Worm (Caenorhabditis elegans) whole organism, L3 larva: ENCODE results near the gene E04F6.6.

Source experiments
- R02D3.7 ChIP-seq: fragments of 150-350 bp; optimal IDR thresholded peaks from 2 replicates; lab custom pipeline; 2014; ENCODE audit warnings: missing biosample characterization, missing genetic modification characterization
- ZK546.5 ChIP-seq: sonication (generic microtip); optimal IDR thresholded peaks from 2 replicates; lab custom pipeline; 2017; ENCODE audit warnings: missing biosample characterization, missing genetic modification characterization
- aly-2 ChIP-seq: fragments of 150-350 bp; optimal IDR thresholded peaks from 2 replicates; lab custom pipeline; 2014; ENCODE audit warnings: missing biosample characterization, missing genetic modification characterization
- ama-1 ChIP-seq: fragments of 150-350 bp; optimal IDR thresholded peaks from 2 replicates; lab custom pipeline; 2018
- ceh-16 ChIP-seq: sonication (generic microtip); optimal IDR thresholded peaks from 2 replicates; lab custom pipeline; 2017; ENCODE audit warnings: missing biosample characterization, missing genetic modification characterization
- ceh-28 ChIP-seq: fragments of 150-350 bp; optimal IDR thresholded peaks from 2 replicates; lab custom pipeline; 2014; ENCODE audit warnings: missing biosample characterization, missing genetic modification reagents, missing genetic modification characterization
- ceh-82 ChIP-seq: fragments of 150-350 bp; optimal IDR thresholded peaks from 2 replicates; lab custom pipeline; 2014; ENCODE audit warnings: missing biosample characterization, missing genetic modification characterization
- ceh-9 ChIP-seq: sonication (generic microtip); optimal IDR thresholded peaks from 2 replicates; lab custom pipeline; 2018; ENCODE audit warnings: missing biosample characterization, missing genetic modification characterization
- daf-12 ChIP-seq: fragments of 150-350 bp; optimal IDR thresholded peaks from 2 replicates; lab custom pipeline; 2014; ENCODE audit warnings: missing biosample characterization, missing genetic modification reagents, missing genetic modification characterization
- egl-27 ChIP-seq: sonication (generic microtip); optimal IDR thresholded peaks from 4 replicates; lab custom pipeline; 2017; ENCODE audit warnings: missing biosample characterization, missing genetic modification reagents, missing genetic modification characterization
- egl-5 ChIP-seq: fragments of 150-350 bp; optimal IDR thresholded peaks from 2 replicates; lab custom pipeline; 2017; ENCODE audit warnings: missing biosample characterization, missing genetic modification reagents, missing genetic modification characterization, inconsistent platforms
- elt-1 ChIP-seq: fragments of 150-350 bp; optimal IDR thresholded peaks from 2 replicates; lab custom pipeline; 2014; ENCODE audit warnings: missing biosample characterization, missing genetic modification characterization
- elt-2 ChIP-seq: sonication (generic microtip); optimal IDR thresholded peaks from 2 replicates; lab custom pipeline; 2016; ENCODE audit warnings: missing genetic modification reagents, mild to moderate bottlenecking, missing genetic modification characterization, missing compliant biosample characterization
- elt-3 ChIP-seq, 3 experiments: fragments of 150-350 bp in 1 of 3; sonication (generic microtip) in 2 of 3; optimal IDR thresholded peaks; 2 replicates in 2 of 3; 4 replicates in 1 of 3; lab custom pipeline; 2014 to 2017; ENCODE audit warnings: missing biosample characterization in 3 of 3, missing genetic modification characterization in 3 of 3
- eor-1 ChIP-seq, 2 experiments: fragments of 150-350 bp; optimal IDR thresholded peaks; 2 replicates each; lab custom pipeline; 2014 to 2018; ENCODE audit warnings: missing biosample characterization in 2 of 2, missing genetic modification characterization in 2 of 2
- fkh-10 ChIP-seq: sonication (generic microtip); optimal IDR thresholded peaks from 2 replicates; lab custom pipeline; 2017; ENCODE audit warnings: missing biosample characterization, missing genetic modification reagents, missing genetic modification characterization
- fkh-2 ChIP-seq: fragments of 150-350 bp; optimal IDR thresholded peaks from 2 replicates; lab custom pipeline; 2014; ENCODE audit warnings: missing biosample characterization, missing genetic modification reagents, missing genetic modification characterization
- fos-1 ChIP-seq: fragments of 150-350 bp; optimal IDR thresholded peaks from 2 replicates; lab custom pipeline; 2014; ENCODE audit warnings: missing biosample characterization, missing genetic modification characterization
- hmg-11 ChIP-seq: sonication (generic microtip); optimal IDR thresholded peaks from 2 replicates; lab custom pipeline; 2016; ENCODE audit warnings: missing genetic modification characterization, missing compliant biosample characterization
- jun-1 ChIP-seq: fragments of 150-350 bp; optimal IDR thresholded peaks from 2 replicates; lab custom pipeline; 2014; ENCODE audit warnings: missing biosample characterization, missing genetic modification reagents, missing genetic modification characterization
- lin-15B ChIP-seq: fragments of 150-350 bp; optimal IDR thresholded peaks from 2 replicates; lab custom pipeline; 2014; ENCODE audit warnings: missing biosample characterization, missing genetic modification characterization
- lin-39 ChIP-seq: fragments of 150-350 bp; optimal IDR thresholded peaks from 2 replicates; lab custom pipeline; 2018; ENCODE audit warnings: missing biosample characterization, missing genetic modification reagents, missing genetic modification characterization
- lsy-12 ChIP-seq: sonication (generic microtip); optimal IDR thresholded peaks from 2 replicates; lab custom pipeline; 2016; ENCODE audit warnings: mild to moderate bottlenecking, missing genetic modification characterization, missing compliant biosample characterization
- mdl-1 ChIP-seq: fragments of 150-350 bp; optimal IDR thresholded peaks from 2 replicates; lab custom pipeline; 2014; ENCODE audit warnings: missing biosample characterization, missing genetic modification characterization
- mml-1 ChIP-seq: fragments of 150-350 bp; sonication (generic microtip); optimal IDR thresholded peaks from 3 replicates; lab custom pipeline; 2014; ENCODE audit warnings: missing biosample characterization, missing genetic modification characterization
- nfya-1 ChIP-seq: sonication (generic microtip); optimal IDR thresholded peaks from 2 replicates; lab custom pipeline; 2017; ENCODE audit warnings: missing genetic modification characterization, mild to moderate bottlenecking, missing compliant biosample characterization, antibody characterized with exemption, moderate library complexity; ENCODE audit not compliant: insufficient read depth
- nhr-11 ChIP-seq: fragments of 150-350 bp; optimal IDR thresholded peaks from 2 replicates; lab custom pipeline; 2014; ENCODE audit warnings: missing biosample characterization, missing genetic modification characterization
- nhr-12 ChIP-seq: fragments of 150-350 bp; optimal IDR thresholded peaks from 2 replicates; lab custom pipeline; 2014; ENCODE audit warnings: missing biosample characterization, missing genetic modification characterization
- nhr-23 ChIP-seq: fragments of 150-350 bp; optimal IDR thresholded peaks from 2 replicates; lab custom pipeline; 2014; ENCODE audit warnings: missing biosample characterization, missing genetic modification reagents, missing genetic modification characterization
- nhr-237 ChIP-seq: fragments of 150-350 bp; optimal IDR thresholded peaks from 2 replicates; lab custom pipeline; 2014; ENCODE audit warnings: missing biosample characterization, missing genetic modification characterization
- nhr-25 ChIP-seq: sonication (generic microtip); optimal IDR thresholded peaks from 2 replicates; lab custom pipeline; 2017; ENCODE audit warnings: missing biosample characterization, missing genetic modification characterization
- nhr-28 ChIP-seq: fragments of 150-350 bp; optimal IDR thresholded peaks from 2 replicates; lab custom pipeline; 2014; ENCODE audit warnings: missing biosample characterization, missing genetic modification characterization
- nhr-43 ChIP-seq: sonication (generic microtip); optimal IDR thresholded peaks from 2 replicates; lab custom pipeline; 2016; ENCODE audit warnings: mild to moderate bottlenecking, missing genetic modification characterization, missing compliant biosample characterization; ENCODE audit not compliant: poor library complexity, severe bottlenecking
- nhr-67 ChIP-seq: fragments of 150-350 bp; optimal IDR thresholded peaks from 2 replicates; lab custom pipeline; 2014; ENCODE audit warnings: missing biosample characterization, missing genetic modification characterization
- nhr-76 ChIP-seq: fragments of 150-350 bp; sonication (generic microtip); optimal IDR thresholded peaks from 5 replicates; lab custom pipeline; 2014; ENCODE audit warnings: missing biosample characterization, missing genetic modification characterization
- nhr-77 ChIP-seq: fragments of 150-350 bp; optimal IDR thresholded peaks from 2 replicates; lab custom pipeline; 2014; ENCODE audit warnings: missing biosample characterization, missing genetic modification characterization
- pha-4 ChIP-seq: fragments of 150-350 bp; optimal IDR thresholded peaks from 2 replicates; lab custom pipeline; 2014; ENCODE audit warnings: missing biosample characterization, missing genetic modification reagents, missing genetic modification characterization
- pqm-1 ChIP-seq: fragments of 150-350 bp; optimal IDR thresholded peaks from 2 replicates; lab custom pipeline; 2017; ENCODE audit warnings: missing biosample characterization, missing genetic modification characterization, inconsistent platforms
- sea-2 ChIP-seq: fragments of 150-350 bp; sonication (generic microtip); optimal IDR thresholded peaks from 4 replicates; lab custom pipeline; 2014; ENCODE audit warnings: missing biosample characterization, missing genetic modification reagents, missing genetic modification characterization
- skn-1 ChIP-seq: fragments of 150-350 bp; optimal IDR thresholded peaks from 2 replicates; lab custom pipeline; 2014; ENCODE audit warnings: missing biosample characterization, missing genetic modification characterization
- snpc-4 ChIP-seq: fragments of 150-350 bp; optimal IDR thresholded peaks from 2 replicates; lab custom pipeline; 2014; ENCODE audit warnings: missing biosample characterization, missing genetic modification characterization
- tbx-2 ChIP-seq: sonication (generic microtip); optimal IDR thresholded peaks from 2 replicates; lab custom pipeline; 2016; ENCODE audit warnings: mild to moderate bottlenecking, missing genetic modification characterization, missing compliant biosample characterization
- unc-39 ChIP-seq: sonication (generic microtip); optimal IDR thresholded peaks from 4 replicates; lab custom pipeline; 2017; ENCODE audit warnings: missing biosample characterization, missing genetic modification characterization
- unc-62 ChIP-seq: fragments of 150-350 bp; sonication (generic microtip); optimal IDR thresholded peaks from 4 replicates; lab custom pipeline; 2014; ENCODE audit warnings: missing biosample characterization, missing genetic modification reagents, missing genetic modification characterization
- zag-1 ChIP-seq: fragments of 150-350 bp; optimal IDR thresholded peaks from 2 replicates; lab custom pipeline; 2014; ENCODE audit warnings: missing biosample characterization, missing genetic modification characterization
- ztf-11 ChIP-seq: fragments of 150-350 bp; optimal IDR thresholded peaks from 2 replicates; lab custom pipeline; 2014; ENCODE audit warnings: missing biosample characterization, missing genetic modification characterization
- ztf-4 ChIP-seq: fragments of 150-350 bp; optimal IDR thresholded peaks from 2 replicates; lab custom pipeline; 2014; ENCODE audit warnings: missing biosample characterization, missing genetic modification characterization

Gene E04F6.6

DNA sequence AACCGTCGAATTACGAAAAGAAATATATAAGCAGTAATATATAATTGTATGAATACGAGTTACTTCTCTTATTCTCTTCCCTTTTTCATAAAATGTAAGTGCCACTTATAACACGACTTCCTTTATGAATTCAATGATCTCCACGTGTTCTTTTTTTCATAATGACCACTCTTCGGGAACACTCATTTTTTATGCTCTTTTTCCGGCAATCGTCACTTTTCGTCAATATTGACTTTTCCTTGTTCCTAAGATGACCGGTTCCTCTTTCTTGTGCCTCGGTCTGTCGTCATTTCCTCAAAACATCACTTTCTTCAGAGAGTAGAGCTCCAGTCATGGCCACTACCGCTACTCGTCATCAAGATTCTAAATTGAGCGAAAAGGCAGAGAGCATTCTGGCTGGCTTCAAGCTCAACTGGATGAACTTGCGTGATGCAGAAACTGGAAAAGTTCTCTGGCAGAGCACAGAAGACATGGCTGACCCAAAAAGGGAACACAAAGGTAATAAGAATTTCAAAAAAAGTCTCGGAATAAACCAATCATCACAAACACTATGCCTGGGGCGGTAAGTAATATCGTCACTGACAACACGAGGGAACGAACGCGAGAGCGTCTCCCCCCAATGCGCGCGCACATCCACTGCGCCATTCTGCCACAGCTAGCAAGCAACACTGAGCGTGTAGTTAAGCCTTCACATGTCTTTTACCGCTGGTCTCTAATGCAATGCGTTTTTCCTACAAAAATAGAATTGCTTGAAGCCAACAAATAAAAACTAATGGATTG is 15.7 kb downstream of the E04F6.6 start, which contains the start of gene pdl-1:
TSS of gene pdl-1 (plus strand) at position 309 of the 780 bp plus-strand sequence.
- TF ChIP-seq ama-1 (lab: Kevin White, UChicago) (peak; percentile 69), nhr-76 (tag; lab: Kevin White, UChicago) (no peak), nhr-23 (tag; lab: Kevin White, UChicago) (no peak), ZK546.5 (tag; lab: Kevin White, UChicago) (no peak), nhr-67 (tag; lab: Kevin White, UChicago) (no peak), ceh-28 (tag; lab: Kevin White, UChicago) (no peak), jun-1 (tag; lab: Kevin White, UChicago) (peak; percentile 15), egl-27 (no peak), elt-3 (tag; optimal IDR thresholded peaks at IDR 0.05; lab: Kevin White, UChicago) (no peak), mml-1 (tag; lab: Kevin White, UChicago) (no peak), skn-1 (tag; lab: Kevin White, UChicago) (peak; percentile 6), nhr-25 (tag; lab: Kevin White, UChicago) (no peak), tbx-2 (peak; percentile 62), unc-39 (tag; lab: Kevin White, UChicago) (no peak), ztf-11 (tag; lab: Kevin White, UChicago) (no peak), nhr-12 (tag; lab: Kevin White, UChicago) (no peak), elt-2 (peak; percentile 36), fos-1 (tag; lab: Kevin White, UChicago) (no peak), mdl-1 (tag; lab: Kevin White, UChicago) (no peak), snpc-4 (tag; lab: Kevin White, UChicago) (peak; percentile 60), nfya-1 (peak; percentile 68), aly-2 (no peak), ceh-9 (tag; lab: Kevin White, UChicago) (no peak), fkh-2 (tag; lab: Kevin White, UChicago) (no peak), elt-1 (tag; lab: Kevin White, UChicago) (no peak), ceh-82 (peak; percentile 59), nhr-237 (tag; lab: Kevin White, UChicago) (no peak), nhr-11 (tag; lab: Kevin White, UChicago) (no peak), lin-39 (tag; lab: Kevin White, UChicago) (peak; percentile 68), unc-62 (GFP tag; lab: Kevin White, UChicago) (no peak), zag-1 (tag; lab: Kevin White, UChicago) (no peak), hmg-11 (tag; lab: Kevin White, UChicago) (no peak), pha-4 (tag; lab: Kevin White, UChicago) (peak; percentile 87), ztf-4 (tag; lab: Kevin White, UChicago) (peak; percentile 72), R02D3.7 (peak; percentile 16), nhr-77 (tag; lab: Kevin White, UChicago) (peak; percentile 27), sea-2 (no peak), daf-12 (tag; lab: Kevin White, UChicago) (no peak), pqm-1 (peak; percentile 11), ceh-16 (tag; lab: Kevin White, UChicago) (no peak), eor-1 (tag; optimal IDR thresholded peaks at IDR 0.05; lab: Kevin White, UChicago) (no peak), nhr-28 (tag; lab: Kevin White, UChicago) (no peak), nhr-43 (tag; lab: Kevin White, UChicago) (peak; percentile 75), lsy-12 (tag; lab: Kevin White, UChicago) (no peak), egl-5 (tag; lab: Kevin White, UChicago) (peak; percentile 25), fkh-10 (no peak), lin-15B (tag; lab: Kevin White, UChicago) (peak; percentile 14)
